Worm (Caenorhabditis elegans): Measurements from ENCODE around the gene top-2.

Gene top-2

ce11 chrII:11916945-11917344, 42.0 kb downstream of the top-2 start:
- peak; percentile 83 for TF ChIP-seq set-16 (GFP tag; IDR thresholded peaks at IDR 0.05)
- TF ChIP-seq Y5F2A.4 (GFP tag; optimal IDR thresholded peaks at IDR 0.05): peak; percentile 52
- no peak for TF ChIP-seq zag-1 (tag; optimal IDR thresholded peaks at IDR 0.05)
- TF ChIP-seq madf-9 (GFP tag; conservative IDR thresholded peaks at IDR 0.05): 0 out of 2 replicates have a peak, but pooled peaks have one; percentile 5
- TF ChIP-seq lin-38 (GFP tag; IDR thresholded peaks at IDR 0.05): 0 out of 2 replicates have a peak, but pooled peaks have one; percentile 2

ce11 chrII:11917530-11917952, 42.6 kb downstream of the top-2 start:
- TF ChIP-seq egl-43 (GFP tag; IDR thresholded peaks at IDR 0.05) (0 out of 2 replicates have a peak, but pooled peaks have one; percentile 15), Y105C5A.15 (GFP tag; IDR thresholded peaks at IDR 0.05) (peak; percentile 89; the same call in 1 of the 2 replicates), mep-1 (tag; optimal IDR thresholded peaks at IDR 0.05) (no peak), lin-38 (GFP tag; IDR thresholded peaks at IDR 0.05) (peak; percentile 75), fkh-10 (GFP tag; optimal IDR thresholded peaks at IDR 0.05) (no peak), dmd-9 (GFP tag; IDR thresholded peaks at IDR 0.05) (no peak), unc-62 (GFP tag; optimal IDR thresholded peaks at IDR 0.05 in 1 of 2) (peak in 1 of 2 experiments; percentile 71), unc-62 (tag; optimal IDR thresholded peaks at IDR 0.05) (no peak), lin-29 (GFP tag; IDR thresholded peaks at IDR 0.05) (0 out of 2 replicates have a peak, but pooled peaks have one; percentile 30), spr-1 (tag; optimal IDR thresholded peaks at IDR 0.05) (peak; percentile 36), snpc-1.2 (GFP tag; IDR thresholded peaks at IDR 0.05) (peak; percentile 68; the same call in 1 of the 2 replicates), nhr-48 (tag; optimal IDR thresholded peaks at IDR 0.05) (no peak), dmd-8 (GFP tag; IDR thresholded peaks at IDR 0.05) (0 out of 2 replicates have a peak, but pooled peaks have one; percentile 56), F26F4.8 (GFP tag; conservative IDR thresholded peaks at IDR 0.05) (peak; percentile 72; the same call in 1 of the 2 replicates), ZK337.2 (GFP tag; IDR thresholded peaks at IDR 0.05) (no peak), arid-1 (GFP tag; conservative IDR thresholded peaks at IDR 0.05) (peak; percentile 73), dmd-6 (GFP tag; IDR thresholded peaks at IDR 0.05) (no peak), saeg-2 (GFP tag; IDR thresholded peaks at IDR 0.05) (0 out of 2 replicates have a peak, but pooled peaks have one; percentile 55), zfp-3 (GFP tag; conservative IDR thresholded peaks at IDR 0.05) (0 out of 2 replicates have a peak, but pooled peaks have one; percentile 19), R02D3.7 (tag; optimal IDR thresholded peaks at IDR 0.05) (no peak), F49E8.2 (tag; optimal IDR thresholded peaks at IDR 0.05; ENCODE audit: borderline replicate concordance) (peak; percentile 87), zfp-2 (tag; optimal IDR thresholded peaks at IDR 0.05) (no peak), ama-1 (optimal IDR thresholded peaks at IDR 0.05) (peak; percentile 48), dpl-1 (GFP tag; optimal IDR thresholded peaks at IDR 0.05) (no peak), daf-16 (GFP tag; optimal IDR thresholded peaks at IDR 0.05) (peak in 1 of 2 experiments; percentile 14), daf-16 (tag; optimal IDR thresholded peaks at IDR 0.05) (no peak), mes-2 (tag; optimal IDR thresholded peaks at IDR 0.05; ENCODE audit: poor library complexity, severe bottlenecking) (peak; percentile 34), dve-1 (tag; optimal IDR thresholded peaks at IDR 0.05; ENCODE audit: insufficient read depth) (no peak), T26A8.4 (GFP tag; IDR thresholded peaks at IDR 0.05) (0 out of 2 replicates have a peak, but pooled peaks have one; percentile 33), ceh-20 (GFP tag; IDR thresholded peaks at IDR 0.05) (no peak), Y48G9A.11 (GFP tag; IDR thresholded peaks at IDR 0.05) (peak; percentile 66), zag-1 (tag; optimal IDR thresholded peaks at IDR 0.05) (no peak), nhr-10 (tag; optimal IDR thresholded peaks at IDR 0.05) (no peak), lin-1 (GFP tag; IDR thresholded peaks at IDR 0.05) (peak; percentile 80), unc-130 (GFP tag; optimal IDR thresholded peaks at IDR 0.05) (peak; percentile 38), madf-9 (GFP tag; conservative IDR thresholded peaks at IDR 0.05) (no peak), F10B5.3 (tag; optimal IDR thresholded peaks at IDR 0.05) (no peak), mdl-1 (tag; optimal IDR thresholded peaks at IDR 0.05) (no peak), hif-1 (tag; optimal IDR thresholded peaks at IDR 0.05) (no peak), ces-1 (GFP tag; optimal IDR thresholded peaks at IDR 0.05) (no peak), nhr-102 (tag; optimal IDR thresholded peaks at IDR 0.05) (no peak), mxl-2 (GFP tag; conservative IDR thresholded peaks at IDR 0.05) (no peak), D1046.2 (GFP tag; IDR thresholded peaks at IDR 0.05) (no peak), lin-15B (tag; optimal IDR thresholded peaks at IDR 0.05) (no peak), lir-3 (tag; optimal IDR thresholded peaks at IDR 0.05) (no peak), Y75B8A.6 (GFP tag; IDR thresholded peaks at IDR 0.05) (no peak)

Data from whole organism, L4 larva.